Fruit fly (Drosophila melanogaster) whole organism, larva: ENCODE results near the gene CG42658.

Source experiments
- noc ChIP-seq: fragments of 200-800 bp; sonication (Bioruptor generic); optimal IDR thresholded peaks from 3 replicates; lab custom pipeline; 2019; ENCODE audit warnings: missing biosample characterization, mild to moderate bottlenecking, missing genetic modification characterization, moderate library complexity

CG42658 gene

DNA sequence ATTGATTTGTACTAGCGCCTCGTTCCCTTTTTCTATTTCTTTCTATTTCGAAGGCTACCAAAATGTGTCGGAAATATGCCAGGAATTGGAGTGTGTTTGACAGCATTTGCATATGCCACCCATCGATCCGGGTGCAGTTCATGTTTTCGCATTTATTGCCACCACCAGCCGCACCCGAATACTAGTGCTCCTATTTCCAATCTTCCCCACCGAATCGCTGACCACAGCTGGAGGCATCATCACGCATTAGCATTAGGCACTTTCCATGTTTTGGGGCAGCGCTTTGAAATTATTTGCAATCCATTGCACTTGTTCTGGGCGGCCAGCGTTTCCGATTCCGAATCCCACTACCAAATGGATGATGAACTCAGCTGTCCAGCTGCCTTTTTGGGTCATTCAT is at the start of gene CG42658:
Gene CG42658, minus strand, starts transcription at position 101 of the 400 bp plus-strand sequence.
- TF ChIP-seq noc (tag; lab: Kevin White, UChicago): no peak

DNA sequence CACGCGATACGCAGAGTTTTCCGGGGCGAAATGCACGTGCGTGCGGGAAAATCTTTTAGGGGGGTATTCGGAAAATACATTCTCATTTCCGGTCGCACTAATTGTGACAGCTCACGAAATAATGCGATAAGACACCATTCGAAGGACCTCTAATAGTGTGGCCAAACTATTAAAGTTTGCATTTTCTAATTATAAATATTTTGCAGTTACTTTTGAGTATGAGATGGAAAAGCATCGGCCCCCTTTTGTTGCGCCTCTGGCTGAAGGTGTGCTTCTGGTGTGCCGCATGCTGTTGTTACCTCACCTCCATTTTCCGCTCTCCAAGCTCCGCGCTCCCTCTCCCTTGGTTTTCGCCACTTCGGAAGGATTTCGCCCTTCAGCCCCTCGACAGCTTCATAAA is 26.5 kb upstream of the CG42658 start:
- TF ChIP-seq noc (tag; lab: Kevin White, UChicago): no peak

- TF ChIP-seq noc (tag; lab: Kevin White, UChicago): no peak
Observed at dm6 chr2L:2311449-2311848, 23.7 kb upstream of the CG42658 start, which contains the start of gene eys. eys (plus strand) TSS chr2L:2311680.

dm6 chr2L:2307648-2308047 is 19.9 kb upstream of the CG42658 start, which contains the start of gene CG16995:
CG16995 (plus strand) TSS chr2L:2307948.
- no peak for TF ChIP-seq noc (tag; lab: Kevin White, UChicago)

DNA sequence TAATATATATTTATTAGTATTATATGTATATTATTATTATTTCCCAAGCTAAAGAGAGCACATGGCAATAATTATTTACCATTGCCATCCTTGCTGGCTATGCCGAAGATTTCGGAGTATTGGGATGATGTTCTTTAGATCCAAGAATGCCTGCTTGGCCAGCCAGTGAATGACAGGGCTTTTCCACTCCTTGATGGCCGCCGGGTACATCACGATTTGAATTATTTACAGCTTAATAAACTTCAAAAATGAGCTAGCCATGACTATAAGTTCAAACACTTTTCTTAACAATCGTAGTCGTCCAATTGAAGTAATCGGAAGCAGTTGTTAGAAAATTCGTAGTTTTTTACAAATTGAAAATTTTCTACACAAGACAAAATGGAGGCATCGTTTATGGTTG is 12.1 kb upstream of the CG42658 start, which contains the start of gene CG31949:
Gene CG31949, plus strand, starts transcription at position 301 of the 400 bp plus-strand sequence.
- no peak for TF ChIP-seq noc (tag; lab: Kevin White, UChicago)

- TF ChIP-seq noc (tag; lab: Kevin White, UChicago): no peak
Observed at dm6 chr2L:2290638-2291037, 2.9 kb upstream of the CG42658 start, which contains the start of gene robl22E. robl22E (minus strand) TSS chr2L:2290738.

DNA sequence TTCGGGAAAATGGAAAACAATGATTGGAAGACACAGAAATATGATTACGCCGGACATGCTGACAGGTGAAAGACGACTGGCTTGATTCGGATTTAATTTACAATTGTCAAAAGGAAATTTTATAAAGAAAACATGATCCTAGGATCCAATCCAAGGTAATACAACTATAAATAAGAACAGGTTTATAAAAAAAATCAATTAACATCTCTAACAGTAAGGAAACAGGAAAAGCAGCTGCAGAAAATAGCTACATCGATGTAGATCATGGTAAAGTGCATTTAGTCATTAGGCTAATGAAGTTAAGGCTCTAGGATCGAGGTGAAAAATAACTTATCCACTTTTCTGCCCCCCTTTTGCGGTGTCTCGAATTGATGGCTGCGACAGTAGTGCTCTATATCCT is 1.6 kb upstream of the CG42658 start, which contains the start of gene CG17237:
Gene CG17237, minus strand, starts transcription at position 101 of the 400 bp plus-strand sequence.
- no peak for TF ChIP-seq noc (tag; lab: Kevin White, UChicago)

DNA sequence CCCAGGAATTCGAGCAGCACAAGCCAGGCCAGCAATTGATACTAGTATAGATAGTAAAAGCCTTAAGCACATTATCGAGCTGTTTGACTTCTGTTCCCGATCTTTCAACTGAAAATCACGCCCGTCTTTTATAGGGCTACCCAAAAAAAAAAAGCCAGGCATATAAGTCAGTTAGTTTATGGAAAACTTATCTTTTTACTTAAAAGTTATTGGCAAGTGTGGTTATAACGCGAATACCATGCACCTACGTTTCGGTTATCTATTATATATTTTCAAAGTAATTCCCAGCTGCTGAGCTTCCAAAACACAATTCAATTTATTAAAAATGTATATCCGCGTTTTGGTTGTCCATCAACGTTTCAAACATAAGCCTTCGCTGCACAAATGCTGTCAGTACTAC is 934 bp downstream of the CG42658 start, which contains the start of gene CG31681:
Gene CG31681, minus strand, starts transcription at position 101 of the 400 bp plus-strand sequence.
- TF ChIP-seq noc (tag; lab: Kevin White, UChicago): no peak

dm6 chr2L:2284863-2285262 is 2.8 kb downstream of the CG42658 start, which contains the start of gene CG4271:
CG4271 (plus strand) TSS chr2L:2285163.
- TF ChIP-seq noc (tag; lab: Kevin White, UChicago): no peak

DNA sequence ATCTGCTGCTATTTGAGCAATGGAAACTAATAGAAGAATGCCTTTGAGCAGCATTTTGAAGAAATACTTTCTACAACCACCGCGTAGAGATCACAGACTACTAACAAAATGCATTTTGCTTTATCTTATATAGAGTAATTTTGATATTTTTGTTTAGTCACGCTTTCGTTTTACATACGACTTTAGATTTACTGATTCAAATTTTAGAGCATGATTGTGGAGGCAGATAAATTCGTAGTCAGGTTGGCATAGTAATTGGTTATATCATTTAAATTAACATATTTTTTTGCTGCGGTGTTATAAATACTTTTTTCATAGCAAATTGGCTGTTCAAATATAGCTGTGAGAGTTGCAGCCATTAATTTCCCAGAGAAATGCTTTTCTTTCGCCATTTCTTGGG is 18.7 kb downstream of the CG42658 start, which contains the start of gene CG17242:
Gene CG17242, minus strand, starts transcription at position 101 of the 400 bp plus-strand sequence.
- TF ChIP-seq noc (tag; lab: Kevin White, UChicago): no peak

DNA sequence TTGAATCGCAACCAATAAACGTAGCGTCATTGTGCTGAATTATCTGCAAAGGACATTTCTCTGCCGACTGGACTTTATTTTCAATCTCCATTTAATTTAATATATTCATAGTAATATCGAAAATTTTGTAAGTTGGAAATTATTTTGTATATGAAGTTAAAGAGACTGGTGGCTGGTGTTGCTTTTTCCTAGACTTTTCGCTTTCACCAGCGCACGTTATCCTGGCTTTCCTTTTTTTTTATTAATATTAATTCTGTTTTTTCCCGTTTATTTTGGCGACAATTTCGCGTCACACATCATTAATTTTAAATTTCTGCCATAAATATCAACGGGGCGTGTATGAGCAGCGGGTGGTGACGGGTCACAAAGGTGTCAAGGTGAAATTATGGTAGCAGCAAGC is 22.5 kb downstream of the CG42658 start, which contains the start of gene CG34049:
Gene CG34049, minus strand, starts transcription at position 101 of the 400 bp plus-strand sequence.
- TF ChIP-seq noc (tag; lab: Kevin White, UChicago): no peak

DNA sequence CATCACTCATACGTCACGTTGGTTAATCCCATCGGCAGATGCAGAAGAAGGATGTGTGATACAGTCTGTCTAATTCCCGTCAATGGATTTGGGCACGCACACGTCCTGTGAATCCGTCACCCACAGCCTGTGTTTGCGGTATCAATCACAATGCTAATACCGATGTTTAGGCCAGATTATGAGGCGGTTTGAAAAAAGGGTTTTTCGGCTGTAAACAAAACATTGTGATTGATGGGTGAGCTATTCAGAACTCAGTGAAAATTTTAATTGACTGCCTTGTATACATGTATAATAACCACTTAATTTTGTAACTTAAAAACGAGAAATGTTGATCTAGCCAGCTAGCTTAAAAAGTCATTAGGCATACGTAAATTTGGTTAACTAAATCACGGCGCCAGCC is 24.6 kb downstream of the CG42658 start, which contains the start of gene CG4270:
Gene CG4270, plus strand, starts transcription at position 301 of the 400 bp plus-strand sequence.
- no peak for TF ChIP-seq noc (tag; lab: Kevin White, UChicago)

DNA sequence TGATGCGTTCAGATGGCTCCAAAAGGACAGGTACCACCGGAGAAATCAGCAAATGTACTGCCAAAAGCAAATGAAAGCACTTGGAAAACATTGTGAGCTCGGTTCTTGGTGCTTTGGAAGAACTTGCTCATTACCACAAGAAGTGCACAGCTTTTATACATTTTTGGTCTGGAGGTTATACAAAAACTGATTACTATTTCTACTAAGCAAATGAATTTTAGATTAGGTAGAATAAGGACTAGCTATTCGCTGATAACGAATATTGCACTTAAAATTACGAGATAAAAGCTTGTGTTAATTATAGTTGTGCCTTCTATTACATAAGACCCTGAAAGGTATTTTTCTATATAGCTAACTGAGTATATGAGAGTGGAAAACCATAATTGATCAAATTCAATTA is 32.8 kb downstream of the CG42658 start, which contains the start of gene Send1:
Gene Send1, minus strand, starts transcription at position 101 of the 400 bp plus-strand sequence.
- no peak for TF ChIP-seq noc (tag; lab: Kevin White, UChicago)

DNA sequence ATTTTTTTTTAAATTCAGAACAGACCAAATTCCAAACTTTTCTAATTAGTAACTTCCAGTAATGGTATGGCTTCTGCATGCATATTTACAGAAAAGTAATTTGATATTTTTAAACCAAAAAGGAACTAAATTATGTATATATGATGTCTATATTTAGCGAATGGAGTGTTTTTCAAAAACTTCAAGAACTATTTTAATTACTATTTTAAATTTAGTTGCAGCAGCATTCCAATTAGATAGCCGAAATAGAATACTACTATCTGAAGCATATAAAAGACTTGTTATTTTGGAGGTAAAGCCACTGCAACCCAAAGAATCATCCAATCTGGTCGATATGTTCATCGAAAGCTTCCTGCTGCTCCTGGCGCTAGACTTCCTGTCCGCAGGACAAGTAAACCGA is 35.0 kb downstream of the CG42658 start, which contains the start of gene CG17234:
Gene CG17234, plus strand, starts transcription at position 301 of the 400 bp plus-strand sequence.
- TF ChIP-seq noc (tag; lab: Kevin White, UChicago): no peak

DNA sequence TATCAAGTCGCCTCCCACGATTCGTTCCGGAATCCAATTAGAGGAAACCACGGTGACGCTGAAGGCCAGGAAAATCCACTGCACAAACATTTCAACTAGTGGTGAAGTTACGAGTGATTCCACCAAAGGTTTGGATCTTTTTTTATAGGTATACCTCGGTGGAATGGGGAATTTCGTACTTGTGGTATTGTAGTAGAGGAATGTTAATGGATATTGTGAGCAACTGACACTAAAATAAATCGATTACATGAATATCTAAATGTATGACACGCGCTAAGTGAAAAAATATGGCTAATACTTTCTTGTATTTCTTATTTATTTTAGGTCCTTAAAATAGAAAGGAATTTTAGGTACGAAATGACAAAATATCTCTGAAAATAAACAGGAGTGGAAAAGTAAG is 35.5 kb downstream of the CG42658 start, which contains the start of gene CG17239:
Gene CG17239, minus strand, starts transcription at position 101 of the 400 bp plus-strand sequence.
- TF ChIP-seq noc (tag; lab: Kevin White, UChicago): no peak

DNA sequence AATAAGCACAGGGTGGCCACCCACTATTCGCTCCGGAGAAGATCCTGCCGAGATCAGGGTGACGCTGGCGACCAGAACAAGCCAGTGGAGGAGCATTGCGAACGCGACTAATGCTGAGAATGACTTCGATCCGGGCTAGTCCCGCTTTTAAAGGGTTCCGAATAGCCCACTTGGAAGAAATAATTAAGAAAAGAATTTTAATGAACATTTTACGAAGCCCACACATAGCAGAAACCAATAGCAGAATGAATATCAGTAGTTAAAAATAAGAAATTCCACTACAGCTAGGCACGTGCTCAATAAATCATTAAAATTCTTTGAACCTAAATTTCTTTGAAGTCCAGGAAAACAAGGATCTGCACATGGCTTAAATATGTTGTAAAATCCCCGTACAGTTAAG is 36.5 kb downstream of the CG42658 start, which contains the start of gene Ser12:
Gene Ser12, minus strand, starts transcription at position 101 of the 400 bp plus-strand sequence.
- no peak for TF ChIP-seq noc (tag; lab: Kevin White, UChicago)

DNA sequence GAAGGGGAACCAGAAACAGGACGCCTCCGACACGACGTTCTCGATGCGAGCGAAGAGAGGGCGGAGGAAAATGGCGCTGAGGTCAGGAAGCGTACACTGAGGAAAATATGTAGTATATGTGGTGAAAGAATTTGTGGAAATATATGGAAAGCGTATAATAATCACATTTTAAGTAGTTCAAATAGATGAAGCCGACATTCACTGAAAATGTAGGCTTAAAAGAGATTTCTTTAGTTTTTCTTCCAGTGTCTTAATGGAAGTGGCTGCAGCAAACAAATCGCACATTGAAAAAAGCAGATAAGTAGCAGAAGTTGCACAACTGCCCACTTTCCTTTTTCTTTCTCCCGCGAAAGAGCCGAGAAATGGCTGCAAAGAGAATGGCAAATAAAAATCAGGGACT is 38.1 kb downstream of the CG42658 start:
- TF ChIP-seq noc (tag; lab: Kevin White, UChicago): no peak
